Worm (Caenorhabditis elegans): ENCODE data around the gene clec-118.

DNA sequence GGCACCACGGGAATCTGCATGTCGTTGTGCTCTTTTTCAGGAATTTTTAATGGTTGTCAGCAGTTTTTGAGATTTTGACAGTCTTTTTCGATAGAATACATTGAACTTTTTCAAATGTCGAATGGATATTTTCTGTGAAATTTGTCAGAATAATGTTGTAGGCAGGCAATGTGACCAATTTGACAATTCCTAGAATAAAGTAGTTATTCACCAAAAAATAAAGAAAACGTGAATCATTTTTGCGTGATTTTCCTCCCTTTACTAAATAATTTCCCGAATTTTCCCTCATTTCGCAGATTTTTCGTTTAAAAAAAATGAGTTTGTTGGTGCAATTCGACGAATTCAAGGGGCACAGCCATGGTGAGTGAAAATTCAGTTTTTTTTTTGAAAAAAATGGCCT, 3.5 kb downstream of the clec-118 start, which contains the start of gene W04H10.1:
- TF ChIP-seq pha-4 (tag; optimal IDR thresholded peaks at IDR 0.05) (no peak), ceh-2 (tag; optimal IDR thresholded peaks at IDR 0.05) (no peak), nhr-11 (tag; optimal IDR thresholded peaks at IDR 0.05) (no peak), ref-2 (tag; optimal IDR thresholded peaks at IDR 0.05) (no peak), ceh-6 (GFP tag; optimal IDR thresholded peaks at IDR 0.05) (no peak), npax-4 (tag; optimal IDR thresholded peaks at IDR 0.05) (no peak), pros-1 (tag; optimal IDR thresholded peaks at IDR 0.05) (no peak), nfya-1 (tag; optimal IDR thresholded peaks at IDR 0.05) (no peak), lim-6 (tag; optimal IDR thresholded peaks at IDR 0.05) (no peak)
